Fruit fly (Drosophila melanogaster) whole organism, adult: Measurements from ENCODE around the gene CG7156.

Source experiments
- Hr96 ChIP-seq: fragments of 200-800 bp; sonication (Bioruptor generic); optimal IDR thresholded peaks from 2 replicates; lab custom pipeline; 2016; ENCODE audit warnings: missing biosample characterization, missing genetic modification characterization
- cic ChIP-seq: fragments of 200-800 bp; sonication (Bioruptor generic); optimal IDR thresholded peaks from 2 replicates; lab custom pipeline; 2017; ENCODE audit warnings: missing biosample characterization, mild to moderate bottlenecking, missing genetic modification characterization, moderate library complexity
- kay ChIP-seq: fragments of 200-800 bp; sonication (Bioruptor generic); peaks from one replicate; lab custom pipeline; 2016; ENCODE audit warnings: missing biosample characterization, missing genetic modification characterization, borderline replicate concordance
- ovo ChIP-seq: fragments of 200-800 bp; sonication (Bioruptor generic); optimal IDR thresholded peaks from 2 replicates; lab custom pipeline; 2016; ENCODE audit warnings: missing biosample characterization, missing genetic modification characterization
- tj ChIP-seq: fragments of 200-800 bp; sonication (Bioruptor generic); optimal IDR thresholded peaks from 3 replicates; lab custom pipeline; 2017; ENCODE audit warnings: missing biosample characterization, mild to moderate bottlenecking, missing genetic modification characterization, moderate library complexity
- toe ChIP-seq: fragments of 200-800 bp; sonication (Bioruptor generic); optimal IDR thresholded peaks from 2 replicates; lab custom pipeline; 2016; ENCODE audit warnings: missing biosample characterization, missing genetic modification characterization

DNA sequence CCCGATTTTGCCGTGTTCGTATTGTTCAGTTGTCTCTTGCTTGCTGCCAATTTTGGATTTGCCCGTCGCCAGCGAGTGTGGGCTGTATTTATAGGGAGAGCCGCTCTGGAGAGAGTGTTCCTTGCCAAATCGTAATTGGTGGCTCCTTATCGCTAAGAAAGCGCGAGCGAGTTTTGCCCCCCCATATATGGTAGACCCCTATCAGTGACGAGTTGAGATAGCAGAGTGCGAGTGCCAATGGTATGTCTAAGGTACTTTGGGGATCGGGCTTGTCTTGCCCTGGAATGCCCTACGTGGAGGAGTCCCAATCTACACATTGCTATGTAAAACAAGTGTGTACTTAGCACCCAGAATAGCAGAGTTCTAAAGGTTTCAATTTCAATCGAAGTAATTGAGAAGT is 37.5 kb upstream of the CG7156 start, which contains the start of gene CG7142:
- TF ChIP-seq ovo (GFP tag; lab: Kevin White, UChicago) (no peak), Hr96 (GFP tag; lab: Kevin White, UChicago) (no peak), tj (no peak), toe (GFP tag; lab: Kevin White, UChicago) (no peak), kay (peak; percentile 34), cic (peak; percentile 1)
